Worm (Caenorhabditis elegans) whole organism, L3 larva: Measurements from ENCODE around the gene R105.5.

Experiments used
- R02D3.7 ChIP-seq: fragments of 150-350 bp; optimal IDR thresholded peaks from 2 replicates; lab custom pipeline; 2014; ENCODE audit warnings: missing biosample characterization, missing genetic modification characterization
- ZK546.5 ChIP-seq: sonication (generic microtip); optimal IDR thresholded peaks from 2 replicates; lab custom pipeline; 2017; ENCODE audit warnings: missing biosample characterization, missing genetic modification characterization
- aly-2 ChIP-seq: fragments of 150-350 bp; optimal IDR thresholded peaks from 2 replicates; lab custom pipeline; 2014; ENCODE audit warnings: missing biosample characterization, missing genetic modification characterization
- ama-1 ChIP-seq: fragments of 150-350 bp; optimal IDR thresholded peaks from 2 replicates; lab custom pipeline; 2018
- ceh-28 ChIP-seq: fragments of 150-350 bp; optimal IDR thresholded peaks from 2 replicates; lab custom pipeline; 2014; ENCODE audit warnings: missing biosample characterization, missing genetic modification reagents, missing genetic modification characterization
- daf-12 ChIP-seq: fragments of 150-350 bp; optimal IDR thresholded peaks from 2 replicates; lab custom pipeline; 2014; ENCODE audit warnings: missing biosample characterization, missing genetic modification reagents, missing genetic modification characterization
- egl-27 ChIP-seq: sonication (generic microtip); optimal IDR thresholded peaks from 4 replicates; lab custom pipeline; 2017; ENCODE audit warnings: missing biosample characterization, missing genetic modification reagents, missing genetic modification characterization
- elt-1 ChIP-seq: fragments of 150-350 bp; optimal IDR thresholded peaks from 2 replicates; lab custom pipeline; 2014; ENCODE audit warnings: missing biosample characterization, missing genetic modification characterization
- elt-3 ChIP-seq, 3 experiments: fragments of 150-350 bp in 1 of 3; sonication (generic microtip) in 2 of 3; optimal IDR thresholded peaks; 2 replicates in 2 of 3; 4 replicates in 1 of 3; lab custom pipeline; 2014 to 2017; ENCODE audit warnings: missing biosample characterization in 3 of 3, missing genetic modification characterization in 3 of 3
- fkh-10 ChIP-seq: sonication (generic microtip); optimal IDR thresholded peaks from 2 replicates; lab custom pipeline; 2017; ENCODE audit warnings: missing biosample characterization, missing genetic modification reagents, missing genetic modification characterization
- fkh-2 ChIP-seq: fragments of 150-350 bp; optimal IDR thresholded peaks from 2 replicates; lab custom pipeline; 2014; ENCODE audit warnings: missing biosample characterization, missing genetic modification reagents, missing genetic modification characterization
- hmg-11 ChIP-seq: sonication (generic microtip); optimal IDR thresholded peaks from 2 replicates; lab custom pipeline; 2016; ENCODE audit warnings: missing genetic modification characterization, missing compliant biosample characterization
- lin-15B ChIP-seq: fragments of 150-350 bp; optimal IDR thresholded peaks from 2 replicates; lab custom pipeline; 2014; ENCODE audit warnings: missing biosample characterization, missing genetic modification characterization
- lin-39 ChIP-seq: fragments of 150-350 bp; optimal IDR thresholded peaks from 2 replicates; lab custom pipeline; 2018; ENCODE audit warnings: missing biosample characterization, missing genetic modification reagents, missing genetic modification characterization
- lsy-12 ChIP-seq: sonication (generic microtip); optimal IDR thresholded peaks from 2 replicates; lab custom pipeline; 2016; ENCODE audit warnings: mild to moderate bottlenecking, missing genetic modification characterization, missing compliant biosample characterization
- mml-1 ChIP-seq: fragments of 150-350 bp; sonication (generic microtip); optimal IDR thresholded peaks from 3 replicates; lab custom pipeline; 2014; ENCODE audit warnings: missing biosample characterization, missing genetic modification characterization
- nfya-1 ChIP-seq: sonication (generic microtip); optimal IDR thresholded peaks from 2 replicates; lab custom pipeline; 2017; ENCODE audit warnings: missing genetic modification characterization, mild to moderate bottlenecking, missing compliant biosample characterization, antibody characterized with exemption, moderate library complexity; ENCODE audit not compliant: insufficient read depth
- nhr-11 ChIP-seq: fragments of 150-350 bp; optimal IDR thresholded peaks from 2 replicates; lab custom pipeline; 2014; ENCODE audit warnings: missing biosample characterization, missing genetic modification characterization
- nhr-23 ChIP-seq: fragments of 150-350 bp; optimal IDR thresholded peaks from 2 replicates; lab custom pipeline; 2014; ENCODE audit warnings: missing biosample characterization, missing genetic modification reagents, missing genetic modification characterization
- nhr-25 ChIP-seq: sonication (generic microtip); optimal IDR thresholded peaks from 2 replicates; lab custom pipeline; 2017; ENCODE audit warnings: missing biosample characterization, missing genetic modification characterization
- nhr-28 ChIP-seq: fragments of 150-350 bp; optimal IDR thresholded peaks from 2 replicates; lab custom pipeline; 2014; ENCODE audit warnings: missing biosample characterization, missing genetic modification characterization
- nhr-43 ChIP-seq: sonication (generic microtip); optimal IDR thresholded peaks from 2 replicates; lab custom pipeline; 2016; ENCODE audit warnings: mild to moderate bottlenecking, missing genetic modification characterization, missing compliant biosample characterization; ENCODE audit not compliant: poor library complexity, severe bottlenecking
- nhr-67 ChIP-seq: fragments of 150-350 bp; optimal IDR thresholded peaks from 2 replicates; lab custom pipeline; 2014; ENCODE audit warnings: missing biosample characterization, missing genetic modification characterization
- nhr-77 ChIP-seq: fragments of 150-350 bp; optimal IDR thresholded peaks from 2 replicates; lab custom pipeline; 2014; ENCODE audit warnings: missing biosample characterization, missing genetic modification characterization
- pha-4 ChIP-seq: fragments of 150-350 bp; optimal IDR thresholded peaks from 2 replicates; lab custom pipeline; 2014; ENCODE audit warnings: missing biosample characterization, missing genetic modification reagents, missing genetic modification characterization
- pqm-1 ChIP-seq: fragments of 150-350 bp; optimal IDR thresholded peaks from 2 replicates; lab custom pipeline; 2017; ENCODE audit warnings: missing biosample characterization, missing genetic modification characterization, inconsistent platforms
- skn-1 ChIP-seq: fragments of 150-350 bp; optimal IDR thresholded peaks from 2 replicates; lab custom pipeline; 2014; ENCODE audit warnings: missing biosample characterization, missing genetic modification characterization
- tbx-2 ChIP-seq: sonication (generic microtip); optimal IDR thresholded peaks from 2 replicates; lab custom pipeline; 2016; ENCODE audit warnings: mild to moderate bottlenecking, missing genetic modification characterization, missing compliant biosample characterization
- unc-39 ChIP-seq: sonication (generic microtip); optimal IDR thresholded peaks from 4 replicates; lab custom pipeline; 2017; ENCODE audit warnings: missing biosample characterization, missing genetic modification characterization
- unc-62 ChIP-seq: fragments of 150-350 bp; sonication (generic microtip); optimal IDR thresholded peaks from 4 replicates; lab custom pipeline; 2014; ENCODE audit warnings: missing biosample characterization, missing genetic modification reagents, missing genetic modification characterization
- zag-1 ChIP-seq: fragments of 150-350 bp; optimal IDR thresholded peaks from 2 replicates; lab custom pipeline; 2014; ENCODE audit warnings: missing biosample characterization, missing genetic modification characterization
- ztf-11 ChIP-seq: fragments of 150-350 bp; optimal IDR thresholded peaks from 2 replicates; lab custom pipeline; 2014; ENCODE audit warnings: missing biosample characterization, missing genetic modification characterization
- ztf-4 ChIP-seq: fragments of 150-350 bp; optimal IDR thresholded peaks from 2 replicates; lab custom pipeline; 2014; ENCODE audit warnings: missing biosample characterization, missing genetic modification characterization

The R105.5 gene

ce11 chrIV:4660151-4661041 is 24.3 kb downstream of the R105.5 start, which contains the start of the genes F29B9.11 and jmjd-1.2 (continued):
- TF ChIP-seq unc-62 (GFP tag; lab: Kevin White, UChicago) (peak; percentile 13), lin-15B (tag; lab: Kevin White, UChicago) (peak; percentile 94), egl-27 (tag; lab: Kevin White, UChicago) (peak; percentile 38), zag-1 (tag; lab: Kevin White, UChicago) (no peak), ztf-11 (tag; lab: Kevin White, UChicago) (no peak)
- TF ChIP-seq, all 47 proteins: peak for 27

ce11 chrIV:4665079-4665478 is 29.0 kb downstream of the R105.5 start, which contains the start of gene F29B9.1:
F29B9.1 (plus strand) TSS chrIV:4665379.
- no peak for TF ChIP-seq lin-15B (tag; lab: Kevin White, UChicago)
- TF ChIP-seq ceh-28 (tag; lab: Kevin White, UChicago): no peak
- no peak for TF ChIP-seq pqm-1
- peak; percentile 17 for TF ChIP-seq pha-4 (tag; lab: Kevin White, UChicago)
- no peak for TF ChIP-seq nhr-67 (tag; lab: Kevin White, UChicago)

ce11 chrIV:4667383-4667782 is 31.3 kb downstream of the R105.5 start:
- TF ChIP-seq fkh-10 (GFP tag; lab: Kevin White, UChicago) (no peak), unc-62 (GFP tag; lab: Kevin White, UChicago) (no peak), elt-1 (tag; lab: Kevin White, UChicago) (peak; percentile 40), hmg-11 (tag; lab: Kevin White, UChicago) (peak; percentile 5), nhr-25 (tag; lab: Kevin White, UChicago) (no peak), nfya-1 (tag; lab: Kevin White, UChicago) (peak; percentile 4), lin-39 (tag; lab: Kevin White, UChicago) (peak; percentile 63), ama-1 (lab: Kevin White, UChicago) (no peak)
- TF ChIP-seq, all 47 proteins: peak for 4

DNA sequence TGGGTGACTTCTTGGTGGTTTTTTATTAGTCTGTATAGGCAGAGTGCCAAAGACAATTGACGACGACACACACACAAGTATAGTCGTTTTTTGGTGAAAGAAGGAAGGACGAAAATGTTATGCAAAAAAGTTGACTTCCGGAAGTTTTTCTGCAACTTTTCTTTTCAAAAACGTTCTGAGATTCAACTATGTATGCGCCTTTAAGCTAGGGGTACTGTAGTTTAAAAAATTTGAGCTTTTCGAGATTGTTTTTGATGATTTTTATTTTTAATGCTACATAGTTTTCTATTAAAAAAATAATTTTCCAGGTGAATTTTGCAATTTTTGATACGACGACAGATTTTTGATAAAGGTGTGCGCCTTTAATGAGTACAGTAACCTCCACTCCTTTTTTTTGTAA is 31.7 kb downstream of the R105.5 start:
- TF ChIP-seq ztf-4 (tag; lab: Kevin White, UChicago): no peak
- TF ChIP-seq nhr-23 (tag; lab: Kevin White, UChicago): no peak
- no peak for TF ChIP-seq pqm-1
- TF ChIP-seq unc-39 (tag; lab: Kevin White, UChicago): no peak
- no peak for TF ChIP-seq lsy-12 (tag; lab: Kevin White, UChicago)
- TF ChIP-seq egl-27 (tag; lab: Kevin White, UChicago): no peak
- TF ChIP-seq nhr-28: no peak
- no peak for TF ChIP-seq ZK546.5 (tag; lab: Kevin White, UChicago)
- no peak for TF ChIP-seq nhr-43
- no peak for TF ChIP-seq elt-3 (tag; optimal IDR thresholded peaks at IDR 0.05; lab: Kevin White, UChicago)
- TF ChIP-seq pha-4 (tag; lab: Kevin White, UChicago): no peak
- no peak for TF ChIP-seq daf-12 (tag; lab: Kevin White, UChicago)
- TF ChIP-seq ceh-28 (tag; lab: Kevin White, UChicago): no peak
- TF ChIP-seq ama-1 (lab: Kevin White, UChicago): no peak
- no peak for TF ChIP-seq R02D3.7
- TF ChIP-seq nhr-25 (tag; lab: Kevin White, UChicago): no peak
- TF ChIP-seq skn-1 (tag; lab: Kevin White, UChicago): no peak
- no peak for TF ChIP-seq nhr-77 (tag; lab: Kevin White, UChicago)
- TF ChIP-seq lin-15B (tag; lab: Kevin White, UChicago): no peak
- no peak for TF ChIP-seq mml-1 (tag; lab: Kevin White, UChicago)

DNA sequence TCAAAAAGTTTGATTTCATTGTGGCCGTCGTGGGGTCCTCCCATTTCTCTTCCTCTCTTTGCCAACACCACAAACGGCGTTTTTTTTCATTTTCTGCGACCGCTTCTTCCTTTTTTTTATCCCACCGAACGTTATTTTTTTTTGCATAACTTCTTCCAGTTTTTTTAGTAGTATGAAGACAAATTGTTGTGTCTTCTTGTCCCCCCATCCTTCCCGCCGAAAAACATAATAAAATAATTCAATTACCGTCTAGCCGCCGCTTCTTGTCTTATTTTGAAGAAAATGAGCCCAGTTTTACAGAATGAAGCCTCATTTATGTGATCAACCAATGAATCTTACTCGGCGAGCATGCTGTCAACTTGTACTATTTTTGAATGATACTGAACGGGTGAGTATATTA is 33.1 kb downstream of the R105.5 start, which contains the start of gene F29B9.12:
Gene F29B9.12, plus strand, starts transcription at position 301 of the 400 bp plus-strand sequence.
- TF ChIP-seq fkh-10 (GFP tag; lab: Kevin White, UChicago) (no peak), aly-2 (tag; lab: Kevin White, UChicago) (no peak), nfya-1 (tag; lab: Kevin White, UChicago) (no peak), ztf-11 (tag; lab: Kevin White, UChicago) (no peak), nhr-43 (no peak), lsy-12 (tag; lab: Kevin White, UChicago) (no peak), nhr-11 (tag; lab: Kevin White, UChicago) (no peak), mml-1 (tag; lab: Kevin White, UChicago) (no peak), ceh-28 (tag; lab: Kevin White, UChicago) (no peak), nhr-25 (tag; lab: Kevin White, UChicago) (no peak), pqm-1 (no peak), tbx-2 (tag; lab: Kevin White, UChicago) (no peak), elt-1 (tag; lab: Kevin White, UChicago) (no peak), fkh-2 (tag; lab: Kevin White, UChicago) (no peak), ZK546.5 (tag; lab: Kevin White, UChicago) (no peak), nhr-23 (tag; lab: Kevin White, UChicago) (no peak)
